Worm (Caenorhabditis elegans) whole organism, L3 larva: ENCODE measurements around the gene sqt-1.

Experiments used
- ZK546.5 ChIP-seq: sonication (generic microtip); optimal IDR thresholded peaks from 2 replicates; lab custom pipeline; 2017; ENCODE audit warnings: missing biosample characterization, missing genetic modification characterization
- aly-2 ChIP-seq: fragments of 150-350 bp; optimal IDR thresholded peaks from 2 replicates; lab custom pipeline; 2014; ENCODE audit warnings: missing biosample characterization, missing genetic modification characterization
- ama-1 ChIP-seq: fragments of 150-350 bp; optimal IDR thresholded peaks from 2 replicates; lab custom pipeline; 2018
- ceh-16 ChIP-seq: sonication (generic microtip); optimal IDR thresholded peaks from 2 replicates; lab custom pipeline; 2017; ENCODE audit warnings: missing biosample characterization, missing genetic modification characterization
- ceh-28 ChIP-seq: fragments of 150-350 bp; optimal IDR thresholded peaks from 2 replicates; lab custom pipeline; 2014; ENCODE audit warnings: missing biosample characterization, missing genetic modification reagents, missing genetic modification characterization
- ceh-82 ChIP-seq: fragments of 150-350 bp; optimal IDR thresholded peaks from 2 replicates; lab custom pipeline; 2014; ENCODE audit warnings: missing biosample characterization, missing genetic modification characterization
- egl-5 ChIP-seq: fragments of 150-350 bp; optimal IDR thresholded peaks from 2 replicates; lab custom pipeline; 2017; ENCODE audit warnings: missing biosample characterization, missing genetic modification reagents, missing genetic modification characterization, inconsistent platforms
- elt-1 ChIP-seq: fragments of 150-350 bp; optimal IDR thresholded peaks from 2 replicates; lab custom pipeline; 2014; ENCODE audit warnings: missing biosample characterization, missing genetic modification characterization
- elt-2 ChIP-seq: sonication (generic microtip); optimal IDR thresholded peaks from 2 replicates; lab custom pipeline; 2016; ENCODE audit warnings: missing genetic modification reagents, mild to moderate bottlenecking, missing genetic modification characterization, missing compliant biosample characterization
- elt-3 ChIP-seq, 3 experiments: fragments of 150-350 bp in 1 of 3; sonication (generic microtip) in 2 of 3; optimal IDR thresholded peaks; 2 replicates in 2 of 3; 4 replicates in 1 of 3; lab custom pipeline; 2014 to 2017; ENCODE audit warnings: missing biosample characterization in 3 of 3, missing genetic modification characterization in 3 of 3
- eor-1 ChIP-seq, 2 experiments: fragments of 150-350 bp; optimal IDR thresholded peaks; 2 replicates each; lab custom pipeline; 2014 to 2018; ENCODE audit warnings: missing biosample characterization in 2 of 2, missing genetic modification characterization in 2 of 2
- fkh-10 ChIP-seq: sonication (generic microtip); optimal IDR thresholded peaks from 2 replicates; lab custom pipeline; 2017; ENCODE audit warnings: missing biosample characterization, missing genetic modification reagents, missing genetic modification characterization
- fkh-2 ChIP-seq: fragments of 150-350 bp; optimal IDR thresholded peaks from 2 replicates; lab custom pipeline; 2014; ENCODE audit warnings: missing biosample characterization, missing genetic modification reagents, missing genetic modification characterization
- fos-1 ChIP-seq: fragments of 150-350 bp; optimal IDR thresholded peaks from 2 replicates; lab custom pipeline; 2014; ENCODE audit warnings: missing biosample characterization, missing genetic modification characterization
- hmg-11 ChIP-seq: sonication (generic microtip); optimal IDR thresholded peaks from 2 replicates; lab custom pipeline; 2016; ENCODE audit warnings: missing genetic modification characterization, missing compliant biosample characterization
- jun-1 ChIP-seq: fragments of 150-350 bp; optimal IDR thresholded peaks from 2 replicates; lab custom pipeline; 2014; ENCODE audit warnings: missing biosample characterization, missing genetic modification reagents, missing genetic modification characterization
- lin-15B ChIP-seq: fragments of 150-350 bp; optimal IDR thresholded peaks from 2 replicates; lab custom pipeline; 2014; ENCODE audit warnings: missing biosample characterization, missing genetic modification characterization
- lsy-12 ChIP-seq: sonication (generic microtip); optimal IDR thresholded peaks from 2 replicates; lab custom pipeline; 2016; ENCODE audit warnings: mild to moderate bottlenecking, missing genetic modification characterization, missing compliant biosample characterization
- mdl-1 ChIP-seq: fragments of 150-350 bp; optimal IDR thresholded peaks from 2 replicates; lab custom pipeline; 2014; ENCODE audit warnings: missing biosample characterization, missing genetic modification characterization
- mml-1 ChIP-seq: fragments of 150-350 bp; sonication (generic microtip); optimal IDR thresholded peaks from 3 replicates; lab custom pipeline; 2014; ENCODE audit warnings: missing biosample characterization, missing genetic modification characterization
- nfya-1 ChIP-seq: sonication (generic microtip); optimal IDR thresholded peaks from 2 replicates; lab custom pipeline; 2017; ENCODE audit warnings: missing genetic modification characterization, mild to moderate bottlenecking, missing compliant biosample characterization, antibody characterized with exemption, moderate library complexity; ENCODE audit not compliant: insufficient read depth
- nhr-11 ChIP-seq: fragments of 150-350 bp; optimal IDR thresholded peaks from 2 replicates; lab custom pipeline; 2014; ENCODE audit warnings: missing biosample characterization, missing genetic modification characterization
- nhr-12 ChIP-seq: fragments of 150-350 bp; optimal IDR thresholded peaks from 2 replicates; lab custom pipeline; 2014; ENCODE audit warnings: missing biosample characterization, missing genetic modification characterization
- nhr-23 ChIP-seq: fragments of 150-350 bp; optimal IDR thresholded peaks from 2 replicates; lab custom pipeline; 2014; ENCODE audit warnings: missing biosample characterization, missing genetic modification reagents, missing genetic modification characterization
- nhr-237 ChIP-seq: fragments of 150-350 bp; optimal IDR thresholded peaks from 2 replicates; lab custom pipeline; 2014; ENCODE audit warnings: missing biosample characterization, missing genetic modification characterization
- nhr-25 ChIP-seq: sonication (generic microtip); optimal IDR thresholded peaks from 2 replicates; lab custom pipeline; 2017; ENCODE audit warnings: missing biosample characterization, missing genetic modification characterization
- nhr-28 ChIP-seq: fragments of 150-350 bp; optimal IDR thresholded peaks from 2 replicates; lab custom pipeline; 2014; ENCODE audit warnings: missing biosample characterization, missing genetic modification characterization
- nhr-43 ChIP-seq: sonication (generic microtip); optimal IDR thresholded peaks from 2 replicates; lab custom pipeline; 2016; ENCODE audit warnings: mild to moderate bottlenecking, missing genetic modification characterization, missing compliant biosample characterization; ENCODE audit not compliant: poor library complexity, severe bottlenecking
- nhr-67 ChIP-seq: fragments of 150-350 bp; optimal IDR thresholded peaks from 2 replicates; lab custom pipeline; 2014; ENCODE audit warnings: missing biosample characterization, missing genetic modification characterization
- pha-4 ChIP-seq: fragments of 150-350 bp; optimal IDR thresholded peaks from 2 replicates; lab custom pipeline; 2014; ENCODE audit warnings: missing biosample characterization, missing genetic modification reagents, missing genetic modification characterization
- pqm-1 ChIP-seq: fragments of 150-350 bp; optimal IDR thresholded peaks from 2 replicates; lab custom pipeline; 2017; ENCODE audit warnings: missing biosample characterization, missing genetic modification characterization, inconsistent platforms
- sea-2 ChIP-seq: fragments of 150-350 bp; sonication (generic microtip); optimal IDR thresholded peaks from 4 replicates; lab custom pipeline; 2014; ENCODE audit warnings: missing biosample characterization, missing genetic modification reagents, missing genetic modification characterization
- skn-1 ChIP-seq: fragments of 150-350 bp; optimal IDR thresholded peaks from 2 replicates; lab custom pipeline; 2014; ENCODE audit warnings: missing biosample characterization, missing genetic modification characterization
- tbx-2 ChIP-seq: sonication (generic microtip); optimal IDR thresholded peaks from 2 replicates; lab custom pipeline; 2016; ENCODE audit warnings: mild to moderate bottlenecking, missing genetic modification characterization, missing compliant biosample characterization
- unc-62 ChIP-seq: fragments of 150-350 bp; sonication (generic microtip); optimal IDR thresholded peaks from 4 replicates; lab custom pipeline; 2014; ENCODE audit warnings: missing biosample characterization, missing genetic modification reagents, missing genetic modification characterization
- ztf-11 ChIP-seq: fragments of 150-350 bp; optimal IDR thresholded peaks from 2 replicates; lab custom pipeline; 2014; ENCODE audit warnings: missing biosample characterization, missing genetic modification characterization
- ztf-4 ChIP-seq: fragments of 150-350 bp; optimal IDR thresholded peaks from 2 replicates; lab custom pipeline; 2014; ENCODE audit warnings: missing biosample characterization, missing genetic modification characterization

The sqt-1 gene

ce11 chrII:11337497-11338040 lies at the start of gene sqt-1:
sqt-1 (minus strand) TSS chrII:11337837.
- TF ChIP-seq aly-2 (no peak), ztf-4 (tag; lab: Kevin White, UChicago) (no peak), ZK546.5 (no peak), nhr-25 (tag; lab: Kevin White, UChicago) (peak; percentile 4), fkh-2 (tag; lab: Kevin White, UChicago) (no peak), nhr-43 (tag; lab: Kevin White, UChicago) (peak; percentile 43), nhr-12 (tag; lab: Kevin White, UChicago) (no peak), skn-1 (no peak), nhr-23 (tag; lab: Kevin White, UChicago) (peak; percentile 52), ama-1 (lab: Kevin White, UChicago) (peak; percentile 61), elt-3 (tag; optimal IDR thresholded peaks at IDR 0.05; lab: Kevin White, UChicago) (peak in 1 of 3 experiments; percentile 72), jun-1 (tag; lab: Kevin White, UChicago) (no peak)

- TF ChIP-seq ceh-82 (tag; lab: Kevin White, UChicago) (no peak), nhr-67 (tag; lab: Kevin White, UChicago) (no peak)
Measured at ce11 chrII:11386950-11387349, 49.3 kb upstream of the sqt-1 start.

ce11 chrII:11384099-11384498 lies 46.5 kb upstream of the sqt-1 start:
- TF ChIP-seq nhr-25 (tag; lab: Kevin White, UChicago) (no peak), ztf-11 (no peak), nfya-1 (tag; lab: Kevin White, UChicago) (no peak), nhr-43 (tag; lab: Kevin White, UChicago) (no peak), ZK546.5 (no peak)

- TF ChIP-seq elt-1 (tag; lab: Kevin White, UChicago) (no peak), egl-5 (tag; lab: Kevin White, UChicago) (no peak), hmg-11 (no peak), elt-3 (tag; optimal IDR thresholded peaks at IDR 0.05; lab: Kevin White, UChicago) (no peak), fkh-10 (GFP tag; lab: Kevin White, UChicago) (no peak), ceh-28 (tag; lab: Kevin White, UChicago) (no peak), nhr-67 (tag; lab: Kevin White, UChicago) (no peak), mml-1 (tag; lab: Kevin White, UChicago) (no peak), nhr-11 (tag; lab: Kevin White, UChicago) (no peak), mdl-1 (tag; lab: Kevin White, UChicago) (no peak), fos-1 (tag; lab: Kevin White, UChicago) (no peak), ceh-16 (tag; lab: Kevin White, UChicago) (no peak), ztf-11 (no peak), sea-2 (GFP tag; lab: Kevin White, UChicago) (no peak), nfya-1 (tag; lab: Kevin White, UChicago) (no peak), ama-1 (lab: Kevin White, UChicago) (no peak), aly-2 (no peak)
Measured at ce11 chrII:11383058-11383457, 45.4 kb upstream of the sqt-1 start, which contains the start of the genes C33B4.5 and C33B4.4. C33B4.5 (plus strand) TSS chrII:11383327. C33B4.4 (minus strand) TSS chrII:11383442.

ce11 chrII:11377700-11378099 lies 40.1 kb upstream of the sqt-1 start:
- TF ChIP-seq lsy-12 (no peak), nhr-23 (tag; lab: Kevin White, UChicago) (no peak), unc-62 (GFP tag; lab: Kevin White, UChicago) (no peak), eor-1 (tag; optimal IDR thresholded peaks at IDR 0.05; lab: Kevin White, UChicago) (no peak), tbx-2 (tag; lab: Kevin White, UChicago) (no peak), ztf-4 (tag; lab: Kevin White, UChicago) (no peak), nhr-43 (tag; lab: Kevin White, UChicago) (no peak), egl-5 (tag; lab: Kevin White, UChicago) (no peak), hmg-11 (no peak), lin-15B (no peak), mdl-1 (tag; lab: Kevin White, UChicago) (no peak), elt-3 (tag; optimal IDR thresholded peaks at IDR 0.05; lab: Kevin White, UChicago) (no peak), nhr-28 (no peak), pqm-1 (tag; lab: Kevin White, UChicago) (no peak), elt-2 (no peak), pha-4 (tag; lab: Kevin White, UChicago) (no peak), ZK546.5 (no peak), nhr-237 (no peak)
